Worm (Caenorhabditis elegans) whole organism, L4 larva: ENCODE data around the gene slc-17.4.

Experiments
- ama-1 ChIP-seq: fragments of 150-350 bp; optimal IDR thresholded peaks from 2 replicates; lab custom pipeline; 2014; ENCODE audit warnings: inconsistent platforms, mixed read lengths
- fos-1 ChIP-seq: fragments of 150-350 bp; optimal IDR thresholded peaks from 2 replicates; lab custom pipeline; 2014; ENCODE audit warnings: missing biosample characterization, missing genetic modification characterization
- nhr-77 ChIP-seq: fragments of 150-350 bp; optimal IDR thresholded peaks from 2 replicates; lab custom pipeline; 2014; ENCODE audit warnings: missing biosample characterization, missing genetic modification characterization
- spr-3 ChIP-seq: fragments of 200-800 bp; sonication (Bioruptor generic); optimal IDR thresholded peaks from 2 replicates; lab custom pipeline; 2018; ENCODE audit warnings: mild to moderate bottlenecking, missing genetic modification characterization, missing compliant biosample characterization

DNA sequence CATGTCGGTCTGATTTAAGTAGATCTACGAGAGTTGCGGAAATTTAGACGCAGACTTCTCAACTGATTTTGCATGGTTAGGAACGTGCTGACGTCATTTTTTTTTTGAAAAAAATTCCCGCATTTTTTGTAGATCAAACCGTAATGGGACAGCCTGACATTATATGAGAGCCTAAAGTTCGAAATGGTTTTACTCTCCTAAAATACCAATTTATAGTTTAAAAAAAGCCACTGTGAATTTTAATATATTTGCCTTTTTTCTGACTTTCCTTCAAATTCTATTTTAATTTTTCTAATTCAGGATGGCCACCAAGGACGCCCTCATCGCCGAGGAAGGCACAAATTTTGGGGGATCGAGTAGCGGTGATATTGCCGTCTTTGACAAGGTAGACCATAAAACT, 22.5 kb downstream of the slc-17.4 start, which contains the start of gene atgp-1:
- TF ChIP-seq fos-1: no peak
- TF ChIP-seq nhr-77 (tag; lab: Kevin White, UChicago): no peak
- TF ChIP-seq ama-1 (lab: Kevin White, UChicago): no peak
- no peak for TF ChIP-seq spr-3 (GFP tag; lab: Kevin White, UChicago)
